Worm (Caenorhabditis elegans): ENCODE data around the gene hsp-43.

DNA sequence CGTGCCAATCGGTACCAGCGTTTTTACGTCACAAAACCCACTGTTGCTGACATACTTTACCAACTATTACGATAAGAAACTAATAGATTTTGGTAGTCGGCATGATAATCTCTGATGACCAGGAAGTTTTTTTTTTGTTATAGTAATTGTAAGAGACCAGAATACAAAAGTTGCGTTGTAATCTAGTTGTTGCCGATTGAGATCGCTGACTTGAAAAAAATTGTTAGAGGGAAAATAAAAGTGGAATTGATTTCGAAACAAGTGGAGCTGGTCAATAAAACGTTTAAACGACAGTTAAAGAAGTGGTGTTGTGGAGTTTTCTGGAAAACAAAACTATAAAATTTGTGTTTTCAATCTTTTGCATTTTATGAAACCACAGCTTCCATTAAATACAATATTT is 21.6 kb upstream of the hsp-43 start:
- TF ChIP-seq him-1 (tag; optimal IDR thresholded peaks at IDR 0.05) (no peak), dao-5 (tag; optimal IDR thresholded peaks at IDR 0.05) (no peak)
